Worm (Caenorhabditis elegans) whole organism, L1 larva: ENCODE results near the gene lat-1.

Experiments
- C04F5.9 ChIP-seq: sonication (generic microtip); optimal IDR thresholded peaks from 2 replicates; lab custom pipeline; 2016; ENCODE audit warnings: missing genetic modification characterization, missing compliant biosample characterization
- C34B4.2 ChIP-seq: sonication (generic microtip); optimal IDR thresholded peaks from 2 replicates; lab custom pipeline; 2017; ENCODE audit warnings: mild to moderate bottlenecking, missing genetic modification characterization, missing compliant biosample characterization
- F16B12.6 ChIP-seq: fragments of 150-350 bp; optimal IDR thresholded peaks from 2 replicates; lab custom pipeline; 2014; ENCODE audit warnings: missing biosample characterization, missing genetic modification characterization
- alr-1 ChIP-seq: fragments of 200-800 bp; sonication (Bioruptor generic); optimal IDR thresholded peaks from 2 replicates; lab custom pipeline; 2018; ENCODE audit warnings: borderline replicate concordance, mild to moderate bottlenecking, missing genetic modification characterization, missing compliant biosample characterization
- ama-1 ChIP-seq: fragments of 150-350 bp; optimal IDR thresholded peaks from 2 replicates; lab custom pipeline; 2014
- blmp-1 ChIP-seq: fragments of 150-350 bp; optimal IDR thresholded peaks from 2 replicates; lab custom pipeline; 2014; ENCODE audit warnings: missing biosample characterization, missing genetic modification characterization
- ceh-8 ChIP-seq: fragments of 200-800 bp; sonication (Bioruptor generic); optimal IDR thresholded peaks from 2 replicates; lab custom pipeline; 2018; ENCODE audit warnings: mild to moderate bottlenecking, missing genetic modification characterization, moderate library complexity, missing compliant biosample characterization
- dpl-1 ChIP-seq, 3 experiments: fragments of 150-350 bp in 2 of 3; sonication (generic microtip) in 1 of 3; optimal IDR thresholded peaks; 2 replicates each; lab custom pipeline; 2014 to 2017; ENCODE audit warnings: missing biosample characterization in 3 of 3, missing genetic modification characterization in 3 of 3, missing genetic modification reagents in 3 of 3
- efl-1 ChIP-seq, 4 experiments: fragments of 150-350 bp; optimal IDR thresholded peaks in 3 of 4; peaks in 1 of 4; 1 replicate in 1 of 4; 2 replicates in 3 of 4; lab custom pipeline; 2014; ENCODE audit warnings: missing biosample characterization in 2 of 4, missing genetic modification characterization in 2 of 4, missing genetic modification reagents in 2 of 4
- egl-13 ChIP-seq: sonication (generic microtip); optimal IDR thresholded peaks from 2 replicates; lab custom pipeline; 2016; ENCODE audit warnings: missing genotype, missing genetic modification reagents, missing genetic modification characterization, missing compliant biosample characterization
- egl-27 ChIP-seq, 2 experiments: fragments of 150-350 bp in 1 of 2; sonication (generic microtip); optimal IDR thresholded peaks; 3 replicates each; lab custom pipeline; 2017 to 2018; ENCODE audit warnings: missing biosample characterization in 2 of 2, missing genetic modification characterization in 2 of 2, missing genetic modification reagents in 2 of 2
- elt-3 ChIP-seq, 6 experiments: fragments of 150-350 bp in 1 of 6; sonication (generic microtip); optimal IDR thresholded peaks; 2 replicates each; lab custom pipeline; 2017 to 2018; ENCODE audit warnings: missing biosample characterization in 6 of 6, missing genetic modification characterization in 6 of 6, inconsistent platforms in 1 of 6
- fkh-10 ChIP-seq: sonication (generic microtip); optimal IDR thresholded peaks from 2 replicates; lab custom pipeline; 2017; ENCODE audit warnings: missing biosample characterization, missing genetic modification reagents, missing genetic modification characterization
- fkh-4 ChIP-seq: sonication (generic microtip); optimal IDR thresholded peaks from 2 replicates; lab custom pipeline; 2016; ENCODE audit warnings: missing compliant biosample characterization, missing genetic modification characterization, borderline replicate concordance
- hlh-17 ChIP-seq: fragments of 200-800 bp; sonication (Bioruptor generic); optimal IDR thresholded peaks from 2 replicates; lab custom pipeline; 2018; ENCODE audit warnings: missing genetic modification characterization, mild to moderate bottlenecking, missing compliant biosample characterization, moderate library complexity, borderline replicate concordance
- hpl-2 ChIP-seq: fragments of 150-350 bp; optimal IDR thresholded peaks from 2 replicates; lab custom pipeline; 2014; ENCODE audit warnings: missing biosample characterization, missing genetic modification reagents, missing genetic modification characterization
- isw-1 ChIP-seq: fragments of 200-800 bp; sonication (Bioruptor generic); IDR thresholded peaks from 2 replicates; pipeline ENCODE4 v1.3.6; 2022; ENCODE audit warnings: missing genetic modification characterization, missing compliant biosample characterization
- jun-1 ChIP-seq: fragments of 150-350 bp; optimal IDR thresholded peaks from 2 replicates; lab custom pipeline; 2014; ENCODE audit warnings: missing biosample characterization, missing genetic modification reagents, missing genetic modification characterization
- lin-13 ChIP-seq: fragments of 150-350 bp; optimal IDR thresholded peaks from 2 replicates; lab custom pipeline; 2014; ENCODE audit warnings: missing biosample characterization, missing genetic modification reagents, missing genetic modification characterization
- lin-14 ChIP-seq: fragments of 200-800 bp; sonication (Bioruptor generic); optimal IDR thresholded peaks from 2 replicates; lab custom pipeline; 2018; ENCODE audit warnings: mild to moderate bottlenecking, missing genetic modification characterization, moderate library complexity, missing compliant biosample characterization
- lin-35 ChIP-seq, 2 experiments: fragments of 150-350 bp; optimal IDR thresholded peaks; 2 replicates each; lab custom pipeline; 2014; ENCODE audit warnings: missing biosample characterization in 2 of 2, missing genetic modification characterization in 2 of 2, missing genetic modification reagents in 2 of 2
- lin-39 ChIP-seq: fragments of 150-350 bp; optimal IDR thresholded peaks from 2 replicates; lab custom pipeline; 2014; ENCODE audit warnings: missing biosample characterization, missing genetic modification reagents, missing genetic modification characterization
- lir-3 ChIP-seq: sonication (generic microtip); optimal IDR thresholded peaks from 2 replicates; lab custom pipeline; 2016; ENCODE audit warnings: mild to moderate bottlenecking, missing genetic modification characterization, moderate library complexity, missing compliant biosample characterization; ENCODE audit not compliant: poor library complexity
- lsy-2 ChIP-seq, 2 experiments: fragments of 150-350 bp; optimal IDR thresholded peaks; 2 replicates each; lab custom pipeline; 2014; ENCODE audit warnings: missing biosample characterization in 2 of 2, missing genetic modification characterization in 2 of 2
- mdl-1 ChIP-seq, 2 experiments: fragments of 150-350 bp; optimal IDR thresholded peaks; 2 replicates each; lab custom pipeline; 2014 to 2017; ENCODE audit warnings: missing biosample characterization in 2 of 2, missing genetic modification characterization in 2 of 2, inconsistent platforms in 1 of 2
- nhr-11 ChIP-seq: fragments of 150-350 bp; optimal IDR thresholded peaks from 2 replicates; lab custom pipeline; 2014; ENCODE audit warnings: missing biosample characterization, missing genetic modification characterization
- nhr-20 ChIP-seq: sonication (generic microtip); optimal IDR thresholded peaks from 2 replicates; lab custom pipeline; 2016; ENCODE audit warnings: mild to moderate bottlenecking, missing genetic modification characterization, missing compliant biosample characterization
- nhr-85 ChIP-seq: sonication (generic microtip); peaks from one replicate; lab custom pipeline; 2016; ENCODE audit warnings: missing genetic modification characterization, inconsistent platforms, missing compliant biosample characterization
- pag-3 ChIP-seq: sonication (generic microtip); optimal IDR thresholded peaks from 2 replicates; lab custom pipeline; 2017; ENCODE audit warnings: missing genetic modification characterization, mild to moderate bottlenecking, missing compliant biosample characterization, antibody characterized with exemption, borderline replicate concordance; ENCODE audit not compliant: insufficient read depth
- snu-23 ChIP-seq: sonication (generic microtip); optimal IDR thresholded peaks from 2 replicates; lab custom pipeline; 2016; ENCODE audit warnings: missing genetic modification characterization, missing compliant biosample characterization
- swsn-7 ChIP-seq: sonication (generic microtip); optimal IDR thresholded peaks from 2 replicates; lab custom pipeline; 2016; ENCODE audit warnings: missing genetic modification characterization, missing compliant biosample characterization
- tbx-2 ChIP-seq: sonication (generic microtip); optimal IDR thresholded peaks from 2 replicates; lab custom pipeline; 2016; ENCODE audit warnings: missing genetic modification characterization, missing compliant biosample characterization
- tlp-1 ChIP-seq: fragments of 150-350 bp; optimal IDR thresholded peaks from 2 replicates; lab custom pipeline; 2014; ENCODE audit warnings: missing biosample characterization, missing genetic modification characterization
- unc-130 ChIP-seq: fragments of 150-350 bp; optimal IDR thresholded peaks from 2 replicates; lab custom pipeline; 2017; ENCODE audit warnings: missing biosample characterization, missing genetic modification characterization, inconsistent platforms
- unc-30 ChIP-seq: sonication (generic microtip); optimal IDR thresholded peaks from 2 replicates; lab custom pipeline; 2017; ENCODE audit warnings: missing biosample characterization, missing genetic modification characterization
- unc-86 ChIP-seq: sonication (generic microtip); optimal IDR thresholded peaks from 2 replicates; lab custom pipeline; 2016; ENCODE audit warnings: missing genetic modification characterization, missing compliant biosample characterization
- unc-98 ChIP-seq: fragments of 200-800 bp; sonication (Bioruptor generic); IDR thresholded peaks from 2 replicates; pipeline ENCODE4 v1.3.6; 2022; ENCODE audit warnings: missing genetic modification characterization, missing compliant biosample characterization
- vab-15 ChIP-seq: sonication (generic microtip); optimal IDR thresholded peaks from 2 replicates; lab custom pipeline; 2017; ENCODE audit warnings: missing genotype, mild to moderate bottlenecking, missing genetic modification characterization, missing compliant biosample characterization
- xbp-1 ChIP-seq: sonication (generic microtip); optimal IDR thresholded peaks from 2 replicates; lab custom pipeline; 2016; ENCODE audit warnings: missing genetic modification characterization, missing compliant biosample characterization
- zag-1 ChIP-seq: fragments of 150-350 bp; optimal IDR thresholded peaks from 2 replicates; lab custom pipeline; 2014; ENCODE audit warnings: missing biosample characterization, missing genetic modification characterization
- zip-4 ChIP-seq: fragments of 200-800 bp; sonication (Bioruptor generic); optimal IDR thresholded peaks from 2 replicates; lab custom pipeline; 2018; ENCODE audit warnings: mild to moderate bottlenecking, missing genetic modification characterization, moderate library complexity, missing compliant biosample characterization
- ztf-11 ChIP-seq, 2 experiments: sonication (generic microtip); optimal IDR thresholded peaks; 2 replicates each; lab custom pipeline; 2016 to 2017; ENCODE audit warnings: missing genetic modification characterization in 2 of 2, missing biosample characterization in 1 of 2, missing compliant biosample characterization in 1 of 2

The lat-1 gene

ce11 chrII:8890017-8890416 lies 6.6 kb upstream of the lat-1 start:
- TF ChIP-seq hlh-17 (GFP tag; lab: Kevin White, UChicago): no peak
- no peak for TF ChIP-seq fkh-10
- TF ChIP-seq fkh-4 (tag; lab: Kevin White, UChicago): no peak
- TF ChIP-seq lsy-2 (tag; optimal IDR thresholded peaks at IDR 0.05; lab: Kevin White, UChicago): no peak
- TF ChIP-seq C04F5.9 (tag; lab: Kevin White, UChicago): no peak
- no peak for TF ChIP-seq egl-27 (tag; optimal IDR thresholded peaks at IDR 0.05; lab: Kevin White, UChicago)
- TF ChIP-seq zag-1 (tag; lab: Kevin White, UChicago): no peak
- TF ChIP-seq vab-15 (tag; lab: Kevin White, UChicago): no peak
- TF ChIP-seq alr-1 (tag; lab: Kevin White, UChicago): no peak
- TF ChIP-seq unc-86 (tag; lab: Kevin White, UChicago): no peak
- TF ChIP-seq hpl-2: no peak
- no peak for TF ChIP-seq nhr-85 (tag; lab: Kevin White, UChicago)
- no peak for TF ChIP-seq nhr-11 (tag; lab: Kevin White, UChicago)
- TF ChIP-seq ceh-8 (GFP tag; lab: Kevin White, UChicago): no peak
- TF ChIP-seq unc-130: no peak
- TF ChIP-seq lir-3 (tag; lab: Kevin White, UChicago): no peak
- TF ChIP-seq lin-14 (GFP tag; lab: Kevin White, UChicago): no peak

- no peak for TF ChIP-seq nhr-20 (tag; lab: Kevin White, UChicago)
- no peak for TF ChIP-seq unc-98 (GFP tag; lab: Robert Waterston, UW)
- TF ChIP-seq F16B12.6 (tag; lab: Kevin White, UChicago): no peak
- TF ChIP-seq mdl-1 (tag; optimal IDR thresholded peaks at IDR 0.05; lab: Kevin White, UChicago): no peak
- no peak for TF ChIP-seq tlp-1 (tag; lab: Kevin White, UChicago)
- peak; percentile 47 for TF ChIP-seq blmp-1 (tag; lab: Kevin White, UChicago)
- no peak for TF ChIP-seq jun-1
- TF ChIP-seq isw-1 (GFP tag; lab: Robert Waterston, UW): no peak
- no peak for TF ChIP-seq lin-13 (GFP tag; lab: Kevin White, UChicago)
- no peak for TF ChIP-seq C34B4.2
- TF ChIP-seq elt-3 (tag; optimal IDR thresholded peaks at IDR 0.05; lab: Kevin White, UChicago): peak in 1 of 6 experiments; percentile 30
- TF ChIP-seq swsn-7 (tag; lab: Kevin White, UChicago): no peak
- TF ChIP-seq xbp-1 (tag; lab: Kevin White, UChicago): no peak
- TF ChIP-seq snu-23: no peak
- TF ChIP-seq tbx-2 (tag; lab: Kevin White, UChicago): no peak
- no peak for TF ChIP-seq ztf-11 (tag; optimal IDR thresholded peaks at IDR 0.05; lab: Kevin White, UChicago)
- no peak for TF ChIP-seq ama-1 (lab: Kevin White, UChicago)
- no peak for TF ChIP-seq unc-30 (tag; lab: Kevin White, UChicago)
Measured at ce11 chrII:8890530-8890929, 6.1 kb upstream of the lat-1 start.

ce11 chrII:8891042-8891441 lies 5.6 kb upstream of the lat-1 start:
- TF ChIP-seq zip-4 (GFP tag; lab: Kevin White, UChicago) (no peak), dpl-1 (GFP tag; optimal IDR thresholded peaks at IDR 0.05; lab: Kevin White, UChicago) (peak in 2 of 3 experiments; percentile 32 to 45), efl-1 (optimal IDR thresholded peaks at IDR 0.05; lab: Kevin White, UChicago) (peak in 1 of 2 experiments; percentile 17), efl-1 (GFP tag; optimal IDR thresholded peaks at IDR 0.05 in 1 of 2; lab: Kevin White, UChicago) (peak; percentile 51 to 72), pag-3 (tag; lab: Kevin White, UChicago) (no peak), egl-13 (tag; lab: Kevin White, UChicago) (no peak), lin-39 (tag; lab: Kevin White, UChicago) (no peak), lin-35 (GFP tag; optimal IDR thresholded peaks at IDR 0.05; lab: Kevin White, UChicago) (peak in 1 of 2 experiments; percentile 41), lsy-2 (tag; optimal IDR thresholded peaks at IDR 0.05; lab: Kevin White, UChicago) (peak in 1 of 2 experiments; percentile 76)
